Fruit fly (Drosophila melanogaster) whole organism, embryonic: Measurements from ENCODE around the gene Hacd2.

Experiments
- Aef1 ChIP-seq: fragments of 200-800 bp; sonication (Bioruptor generic); IDR thresholded peaks from 3 replicates; pipeline ENCODE4 v1.3.6; 2022; ENCODE audit warnings: missing biosample characterization, missing genetic modification characterization
- Atf6 ChIP-seq: fragments of 200-800 bp; sonication (Bioruptor generic); IDR thresholded peaks from 2 replicates; pipeline ENCODE4 v1.3.6; 2022; ENCODE audit warnings: missing biosample characterization, missing genetic modification characterization
- B-H2 ChIP-seq: fragments of 200-800 bp; sonication (Bioruptor generic); optimal IDR thresholded peaks from 2 replicates; lab custom pipeline; 2018; ENCODE audit warnings: missing biosample characterization, mild to moderate bottlenecking, missing genetic modification characterization
- CG10654 ChIP-seq: fragments of 200-800 bp; sonication (Bioruptor generic); optimal IDR thresholded peaks from 2 replicates; lab custom pipeline; 2016; ENCODE audit warnings: missing biosample characterization, missing genetic modification characterization
- CG11456 ChIP-seq: fragments of 200-800 bp; sonication (Bioruptor generic); IDR thresholded peaks from 3 replicates; pipeline ENCODE4 v1.3.6; 2022; ENCODE audit warnings: missing biosample characterization, missing genetic modification characterization
- CG12104 ChIP-seq: fragments of 200-800 bp; sonication (Bioruptor generic); optimal IDR thresholded peaks from 3 replicates; lab custom pipeline; 2016; ENCODE audit warnings: missing biosample characterization, missing genetic modification characterization
- CG12391 ChIP-seq: fragments of 200-800 bp; sonication (Bioruptor generic); optimal IDR thresholded peaks from 3 replicates; lab custom pipeline; 2018; ENCODE audit warnings: missing biosample characterization, mild to moderate bottlenecking, missing genetic modification characterization, moderate library complexity
- CG15269 ChIP-seq: fragments of 200-800 bp; sonication (Bioruptor generic); optimal IDR thresholded peaks from 2 replicates; lab custom pipeline; 2018; ENCODE audit warnings: missing biosample characterization, mild to moderate bottlenecking, missing genetic modification characterization, moderate library complexity
- CG16815 ChIP-seq: fragments of 200-800 bp; sonication (Bioruptor generic); optimal IDR thresholded peaks from 3 replicates; lab custom pipeline; 2017; ENCODE audit warnings: missing biosample characterization, mild to moderate bottlenecking, missing genetic modification characterization
- CG18599 ChIP-seq: fragments of 200-800 bp; sonication (Bioruptor generic); optimal IDR thresholded peaks from 3 replicates; lab custom pipeline; 2017; ENCODE audit warnings: missing biosample characterization, missing genetic modification characterization, mild to moderate bottlenecking, moderate library complexity, missing genetic modification reagents
- CG32767 ChIP-seq: fragments of 200-800 bp; sonication (Bioruptor generic); IDR thresholded peaks from 2 replicates; pipeline ENCODE4 v1.3.6; 2022; ENCODE audit warnings: missing biosample characterization, missing genetic modification characterization
- CG33213 ChIP-seq: fragments of 200-800 bp; sonication (Bioruptor generic); optimal IDR thresholded peaks from 3 replicates; lab custom pipeline; 2016; ENCODE audit warnings: missing biosample characterization, missing genetic modification characterization
- CG4328 ChIP-seq: fragments of 200-800 bp; sonication (Bioruptor generic); optimal IDR thresholded peaks from 3 replicates; lab custom pipeline; 2017; ENCODE audit warnings: missing biosample characterization, missing genetic modification reagents, missing genetic modification characterization
- CG8944 ChIP-seq: fragments of 200-800 bp; sonication (Bioruptor generic); optimal IDR thresholded peaks from 3 replicates; lab custom pipeline; 2016; ENCODE audit warnings: missing biosample characterization, missing genetic modification characterization
- Camta ChIP-seq: fragments of 200-800 bp; sonication (Bioruptor generic); optimal IDR thresholded peaks from 2 replicates; lab custom pipeline; 2016; ENCODE audit warnings: missing biosample characterization, missing genetic modification characterization
- Dref ChIP-seq: fragments of 200-800 bp; sonication (Bioruptor generic); IDR thresholded peaks from 2 replicates; pipeline ENCODE4 v1.3.6; 2022; ENCODE audit warnings: missing biosample characterization, missing genetic modification characterization
- HHEX ChIP-seq: fragments of 200-800 bp; sonication (Bioruptor generic); optimal IDR thresholded peaks from 3 replicates; lab custom pipeline; 2017; ENCODE audit warnings: missing biosample characterization, mild to moderate bottlenecking, missing genetic modification characterization, missing genetic modification reagents
- Hr3 ChIP-seq: fragments of 200-800 bp; sonication (Bioruptor generic); optimal IDR thresholded peaks from 3 replicates; lab custom pipeline; 2016; ENCODE audit warnings: missing biosample characterization, missing genetic modification characterization
- Hr78 ChIP-seq, 2 experiments: fragments of 200-800 bp in 1 of 2; fragments of >200 bp in 1 of 2; sonication (Bioruptor generic) in 1 of 2; optimal IDR thresholded peaks; 2 replicates each; lab custom pipeline; 2017 to 2019; ENCODE audit warnings: missing biosample characterization in 2 of 2, missing genetic modification characterization in 2 of 2, mild to moderate bottlenecking in 1 of 2, moderate library complexity in 1 of 2
- NK7.1 ChIP-seq: fragments of 200-800 bp; sonication (Bioruptor generic); optimal IDR thresholded peaks from 3 replicates; lab custom pipeline; 2016; ENCODE audit warnings: missing biosample characterization, missing genetic modification characterization
- Sin3A ChIP-seq: fragments of >200 bp; optimal IDR thresholded peaks from 2 replicates; lab custom pipeline; 2018
- TFAM ChIP-seq: fragments of 200-800 bp; sonication (Bioruptor generic); optimal IDR thresholded peaks from 2 replicates; lab custom pipeline; 2017; ENCODE audit warnings: missing biosample characterization, missing genetic modification characterization, inconsistent platforms
- YL-1 ChIP-seq: fragments of 200-800 bp; sonication (Bioruptor generic); optimal IDR thresholded peaks from 3 replicates; lab custom pipeline; 2017; ENCODE audit warnings: missing biosample characterization, mild to moderate bottlenecking, missing genetic modification characterization
- ap ChIP-seq: fragments of 200-800 bp; sonication (Bioruptor generic); IDR thresholded peaks from 2 replicates; pipeline ENCODE4 v1.3.6; 2022; ENCODE audit warnings: missing biosample characterization, missing genetic modification characterization
- ash1 ChIP-seq: fragments of 200-800 bp; sonication (Bioruptor generic); optimal IDR thresholded peaks from 2 replicates; lab custom pipeline; 2018; ENCODE audit warnings: missing biosample characterization, mild to moderate bottlenecking, missing genetic modification characterization
- bigmax ChIP-seq: fragments of 200-800 bp; sonication (Bioruptor generic); optimal IDR thresholded peaks from 2 replicates; lab custom pipeline; 2018; ENCODE audit warnings: missing biosample characterization, mild to moderate bottlenecking, missing genetic modification characterization
- cg ChIP-seq: fragments of 200-800 bp; sonication (Bioruptor generic); optimal IDR thresholded peaks from 3 replicates; lab custom pipeline; 2019; ENCODE audit warnings: missing biosample characterization, mild to moderate bottlenecking, missing genetic modification characterization, moderate library complexity
- chif ChIP-seq, 2 experiments: fragments of 200-800 bp; sonication (Bioruptor generic); optimal IDR thresholded peaks; 3 replicates each; lab custom pipeline; 2016; ENCODE audit warnings: missing biosample characterization in 2 of 2, missing genetic modification characterization in 2 of 2
- ci ChIP-seq: fragments of 200-800 bp; sonication (Bioruptor generic); IDR thresholded peaks from 3 replicates; pipeline ENCODE4 v1.3.6; 2022; ENCODE audit warnings: missing biosample characterization, missing genetic modification characterization
- croc ChIP-seq: fragments of 200-800 bp; sonication (Bioruptor generic); conservative IDR thresholded peaks from 3 replicates; pipeline ENCODE4 v1.3.6; 2022; ENCODE audit warnings: missing biosample characterization, missing genetic modification characterization
- ems ChIP-seq: fragments of 200-800 bp; sonication (Bioruptor generic); optimal IDR thresholded peaks from 3 replicates; lab custom pipeline; 2016; ENCODE audit warnings: missing biosample characterization, missing genetic modification characterization
- ewg ChIP-seq: fragments of 200-800 bp; sonication (Bioruptor generic); optimal IDR thresholded peaks from 3 replicates; lab custom pipeline; 2017; ENCODE audit warnings: mild to moderate bottlenecking, missing biosample characterization, missing genetic modification reagents, missing genetic modification characterization
- eyg ChIP-seq: fragments of 200-800 bp; sonication (Bioruptor generic); optimal IDR thresholded peaks from 3 replicates; lab custom pipeline; 2016; ENCODE audit warnings: missing biosample characterization, missing genetic modification characterization
- fd96Cb ChIP-seq: fragments of 200-800 bp; sonication (Bioruptor generic); optimal IDR thresholded peaks from 2 replicates; lab custom pipeline; 2018; ENCODE audit warnings: missing biosample characterization, mild to moderate bottlenecking, missing genetic modification characterization, moderate library complexity
- ftz-f1 ChIP-seq: fragments of 200-800 bp; sonication (Bioruptor generic); optimal IDR thresholded peaks from 2 replicates; lab custom pipeline; 2016; ENCODE audit warnings: missing biosample characterization, missing genetic modification characterization
- gcm ChIP-seq: fragments of 200-800 bp; sonication (Bioruptor generic); optimal IDR thresholded peaks from 2 replicates; lab custom pipeline; 2019; ENCODE audit warnings: missing biosample characterization, mild to moderate bottlenecking, missing genetic modification characterization, moderate library complexity
- hb ChIP-seq: fragments of 200-800 bp; sonication (Bioruptor generic); IDR thresholded peaks from 3 replicates; pipeline ENCODE4 v1.3.6; 2022; ENCODE audit warnings: missing biosample characterization, missing genetic modification characterization; ENCODE audit not compliant: partially characterized antibody
- klu ChIP-seq: fragments of 200-800 bp; sonication (Bioruptor generic); IDR thresholded peaks from 2 replicates; pipeline ENCODE4 v1.3.6; 2022; ENCODE audit warnings: missing biosample characterization, missing genetic modification characterization
- onecut ChIP-seq: fragments of 200-800 bp; sonication (Bioruptor generic); IDR thresholded peaks from 2 replicates; pipeline ENCODE4 v1.3.6; 2022; ENCODE audit warnings: missing biosample characterization, missing genetic modification characterization
- p53 ChIP-seq: fragments of 200-800 bp; sonication (Bioruptor generic); optimal IDR thresholded peaks from 2 replicates; lab custom pipeline; 2016; ENCODE audit warnings: missing biosample characterization, missing genetic modification characterization
- prd ChIP-seq, 3 experiments: fragments of >200 bp in 2 of 3; fragments of 200-800 bp in 1 of 3; sonication (Bioruptor generic) in 1 of 3; optimal IDR thresholded peaks in 2 of 3; IDR thresholded peaks in 1 of 3; 2 replicates in 2 of 3; 3 replicates in 1 of 3; pipeline versions ENCODE4 v1.3.6 to Lab custom; 2017 to 2022; ENCODE audit warnings: missing biosample characterization in 1 of 3, missing genetic modification characterization in 1 of 3
- psq ChIP-seq: fragments of 200-800 bp; sonication (Bioruptor generic); optimal IDR thresholded peaks from 2 replicates; lab custom pipeline; 2017; ENCODE audit warnings: missing biosample characterization, missing genetic modification characterization
- ranshi ChIP-seq: fragments of 200-800 bp; sonication (Bioruptor generic); IDR thresholded peaks from 2 replicates; pipeline ENCODE4 v1.3.6; 2022; ENCODE audit warnings: missing biosample characterization, missing genetic modification characterization
- scrt ChIP-seq: fragments of 200-800 bp; sonication (Bioruptor generic); optimal IDR thresholded peaks from 2 replicates; lab custom pipeline; 2018; ENCODE audit warnings: missing biosample characterization, mild to moderate bottlenecking, missing genetic modification characterization, moderate library complexity
- sob ChIP-seq: fragments of 200-800 bp; sonication (Bioruptor generic); IDR thresholded peaks from 2 replicates; pipeline ENCODE4 v1.3.6; 2022; ENCODE audit warnings: missing biosample characterization, missing genetic modification characterization
- sug ChIP-seq: fragments of 200-800 bp; optimal IDR thresholded peaks from 2 replicates; lab custom pipeline; 2019; ENCODE audit warnings: missing biosample characterization, mild to moderate bottlenecking, missing genetic modification characterization, moderate library complexity
- tin ChIP-seq: fragments of 200-800 bp; sonication (Bioruptor generic); optimal IDR thresholded peaks from 3 replicates; lab custom pipeline; 2016; ENCODE audit warnings: missing biosample characterization, missing genetic modification characterization
- ttk ChIP-seq: fragments of 200-800 bp; sonication (Bioruptor generic); IDR thresholded peaks from 2 replicates; pipeline ENCODE4 v2.1.2; 2022; ENCODE audit warnings: missing biosample characterization, missing genetic modification characterization
- tup ChIP-seq: fragments of 200-800 bp; sonication (Bioruptor generic); optimal IDR thresholded peaks from 2 replicates; lab custom pipeline; 2016; ENCODE audit warnings: missing biosample characterization, mild to moderate bottlenecking, missing genetic modification characterization, moderate library complexity
- zfh1 ChIP-seq: fragments of 200-800 bp; sonication (Bioruptor generic); IDR thresholded peaks from 3 replicates; pipeline ENCODE4 v1.3.6; 2022; ENCODE audit warnings: missing biosample characterization, missing genetic modification characterization

The Hacd2 gene

DNA sequence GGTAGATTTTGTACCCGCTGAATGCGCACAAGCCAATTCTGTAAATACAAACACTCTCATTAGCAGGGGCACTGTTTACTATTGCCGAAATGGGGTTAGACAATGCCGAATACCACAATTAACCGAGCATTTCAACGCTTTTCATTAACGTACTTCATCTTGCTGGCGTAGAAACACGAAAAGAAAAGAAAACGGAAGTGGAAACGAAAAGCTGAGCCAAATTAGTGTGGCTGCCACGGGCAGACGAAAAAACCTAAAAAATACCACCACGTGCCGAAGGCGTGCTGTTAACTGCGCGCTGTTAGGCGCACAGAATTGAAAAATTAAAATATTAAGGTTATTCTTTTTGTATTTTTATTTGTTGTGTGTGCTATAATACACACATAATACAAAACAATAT, 50.5 kb downstream of the Hacd2 start, which contains the start of gene RpL24 (continued):
- TF ChIP-seq CG15269 (tag; lab: Kevin White, UChicago) (peak; percentile 82), prd (optimal IDR thresholded peaks at IDR 0.05; lab: Kevin White, UChicago) (no peak), prd (GFP tag; IDR thresholded peaks at IDR 0.05; lab: Robert Waterston, UW) (peak; percentile 63; the same call in 2 of the 3 replicates), fd96Cb (peak; percentile 50), cg (no peak), YL-1 (GFP tag; lab: Kevin White, UChicago) (peak; percentile 99), TFAM (GFP tag; lab: Kevin White, UChicago) (peak; percentile 86), CG18599 (GFP tag; lab: Kevin White, UChicago) (peak; percentile 95), onecut (peak; percentile 94), chif (GFP tag; optimal IDR thresholded peaks at IDR 0.05; lab: Kevin White, UChicago) (peak; percentile 80 to 91), gcm (GFP tag; lab: Kevin White, UChicago) (peak; percentile 88), Hr78 (GFP tag; optimal IDR thresholded peaks at IDR 0.05; lab: Kevin White, UChicago) (no peak), ap (peak; percentile 80), bigmax (peak; percentile 77), Sin3A (peak; percentile 1), CG32767 (peak; percentile 50; the same call in 1 of the 2 replicates), HHEX (GFP tag; lab: Kevin White, UChicago) (peak; percentile 96), CG33213 (peak; percentile 97), NK7.1 (GFP tag; lab: Kevin White, UChicago) (peak; percentile 89), croc (peak; percentile 36; the same call in 2 of the 3 replicates), Aef1 (GFP tag; lab: Robert Waterston, UW) (peak; percentile 54; the same call in 2 of the 3 replicates), klu (peak; percentile 22; the same call in 1 of the 2 replicates), Camta (GFP tag; lab: Kevin White, UChicago) (peak; percentile 93), ewg (peak; percentile 85), CG4328 (GFP tag; lab: Kevin White, UChicago) (peak; percentile 95), tup (GFP tag; lab: Kevin White, UChicago) (peak; percentile 74), ci (peak; percentile 99), hb (GFP tag; lab: Robert Waterston, UW) (no peak), ranshi (GFP tag; lab: Robert Waterston, UW) (peak; percentile 88), sug (peak; percentile 87), eyg (GFP tag; lab: Kevin White, UChicago) (peak; percentile 88), B-H2 (GFP tag; lab: Kevin White, UChicago) (peak; percentile 97), zfh1 (GFP tag; lab: Robert Waterston, UW) (peak; percentile 93), CG11456 (GFP tag; lab: Robert Waterston, UW) (peak; percentile 94), Dref (GFP tag; lab: Robert Waterston, UW) (peak; percentile 31; the same call in 1 of the 2 replicates), CG16815 (peak; percentile 47), Atf6 (GFP tag; lab: Robert Waterston, UW) (peak; percentile 90), ttk (peak; percentile 81), ems (GFP tag; lab: Kevin White, UChicago) (peak; percentile 87), tin (GFP tag; lab: Kevin White, UChicago) (peak; percentile 88), CG8944 (GFP tag; lab: Kevin White, UChicago) (peak; percentile 69), p53 (GFP tag; lab: Kevin White, UChicago) (peak; percentile 88), CG12391 (tag; lab: Kevin White, UChicago) (peak; percentile 90), Hr3 (peak; percentile 68), ftz-f1 (GFP tag; lab: Kevin White, UChicago) (peak; percentile 27), scrt (peak; percentile 93), CG12104 (GFP tag; lab: Kevin White, UChicago) (peak; percentile 91), psq (peak; percentile 83), ash1 (GFP tag; lab: Kevin White, UChicago) (peak; percentile 94), CG10654 (peak; percentile 88), sob (GFP tag; lab: Robert Waterston, UW) (peak; percentile 92)
